Worm (Caenorhabditis elegans): ENCODE data around the gene F55C12.2.

DNA sequence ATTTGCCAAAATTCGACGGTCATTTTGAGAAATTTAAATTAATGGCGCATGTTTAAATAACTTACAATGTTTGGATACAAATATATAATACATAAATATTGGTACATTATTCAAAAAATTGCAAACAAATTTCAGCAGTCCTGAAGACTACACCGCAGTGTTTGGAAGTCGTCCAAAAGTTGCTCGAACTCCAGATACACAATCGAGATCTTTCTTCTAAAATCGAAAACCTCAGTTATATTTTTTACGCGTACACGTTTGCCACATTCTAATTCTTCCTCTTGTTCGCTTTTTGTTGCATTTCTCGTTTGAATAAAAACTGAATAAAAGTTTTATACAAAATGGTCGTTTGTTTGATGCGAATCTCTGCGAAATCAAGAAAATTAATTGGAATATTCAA lies 27.6 kb downstream of the F55C12.2 start, which contains the start of gene tsp-18:
- TF ChIP-seq him-1 (tag; optimal IDR thresholded peaks at IDR 0.05) (no peak), W03F9.2 (tag; optimal IDR thresholded peaks at IDR 0.05) (no peak)

Measured in whole organism, L4/young adult.